Fruit fly (Drosophila melanogaster): ENCODE measurements around the gene PyK.

The PyK gene

DNA sequence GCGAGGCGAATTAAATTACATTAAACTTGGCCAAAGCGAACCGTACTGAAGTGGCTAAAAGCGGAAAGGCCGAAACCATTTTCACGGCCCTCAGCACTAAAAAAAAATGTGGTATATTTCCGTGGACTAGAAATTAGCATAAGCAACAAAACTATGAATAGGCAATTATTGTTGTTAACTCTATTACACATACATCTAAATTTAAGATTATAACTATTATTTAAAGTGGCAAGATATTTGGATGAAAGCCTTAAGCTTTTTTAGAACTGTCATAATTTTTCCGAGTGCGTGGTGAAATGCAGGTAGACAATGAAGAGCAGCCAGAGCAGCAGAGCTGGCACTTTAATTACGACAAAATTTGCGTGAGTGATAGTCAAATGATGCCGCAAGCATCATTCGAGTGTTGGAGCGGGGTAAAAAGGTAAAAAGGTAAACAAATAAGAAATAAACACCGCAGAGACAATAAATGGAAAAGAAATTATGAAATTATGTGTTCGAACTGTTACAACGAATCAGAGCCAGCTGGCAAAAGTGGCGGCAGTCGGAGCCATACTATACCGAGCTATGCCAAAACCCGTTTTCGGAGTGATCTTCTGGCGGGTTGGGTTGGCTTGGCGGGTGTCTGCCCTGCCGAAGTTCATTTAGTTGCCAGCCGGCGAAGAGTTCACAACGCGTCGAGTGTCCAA, 38.5 kb upstream of the PyK start, which contains the start of gene CG7080 (continued):
- TF ChIP-seq acj6 (GFP tag; optimal IDR thresholded peaks at IDR 0.05) = peak; percentile 11
- TF ChIP-seq OdsH (GFP tag; optimal IDR thresholded peaks at IDR 0.05) = peak; percentile 17
- no peak for TF ChIP-seq lz (GFP tag; optimal IDR thresholded peaks at IDR 0.05)
- peak; percentile 12 for TF ChIP-seq achi (GFP tag; optimal IDR thresholded peaks at IDR 0.05)
- no peak for TF ChIP-seq Hr39 (GFP tag; optimal IDR thresholded peaks at IDR 0.05)
- TF ChIP-seq CG10669 (GFP tag; optimal IDR thresholded peaks at IDR 0.05) = peak; percentile 1
- no peak for TF ChIP-seq CG11902 (GFP tag; optimal IDR thresholded peaks at IDR 0.05)
- TF ChIP-seq Eip75B (GFP tag; optimal IDR thresholded peaks at IDR 0.05) = peak; percentile 6
- no peak for TF ChIP-seq fkh (GFP tag; optimal IDR thresholded peaks at IDR 0.05)
- TF ChIP-seq CG31627 (GFP tag; optimal IDR thresholded peaks at IDR 0.05) = peak; percentile 4
- TF ChIP-seq CG3032 (tag; optimal IDR thresholded peaks at IDR 0.05) = no peak
- no peak for TF ChIP-seq CG11294 (GFP tag; IDR thresholded peaks at IDR 0.05)
- TF ChIP-seq Lpt (GFP tag; optimal IDR thresholded peaks at IDR 0.05) = no peak
- no peak for TF ChIP-seq CG4318 (GFP tag; optimal IDR thresholded peaks at IDR 0.05)
- TF ChIP-seq eg (GFP tag; IDR thresholded peaks at IDR 0.05) = no peak
- TF ChIP-seq esn (GFP tag; optimal IDR thresholded peaks at IDR 0.05) = peak; percentile 37
- TF ChIP-seq CG34406 (GFP tag; optimal IDR thresholded peaks at IDR 0.05) = peak; percentile 43
- TF ChIP-seq Ets96B (tag; optimal IDR thresholded peaks at IDR 0.05) = no peak

DNA sequence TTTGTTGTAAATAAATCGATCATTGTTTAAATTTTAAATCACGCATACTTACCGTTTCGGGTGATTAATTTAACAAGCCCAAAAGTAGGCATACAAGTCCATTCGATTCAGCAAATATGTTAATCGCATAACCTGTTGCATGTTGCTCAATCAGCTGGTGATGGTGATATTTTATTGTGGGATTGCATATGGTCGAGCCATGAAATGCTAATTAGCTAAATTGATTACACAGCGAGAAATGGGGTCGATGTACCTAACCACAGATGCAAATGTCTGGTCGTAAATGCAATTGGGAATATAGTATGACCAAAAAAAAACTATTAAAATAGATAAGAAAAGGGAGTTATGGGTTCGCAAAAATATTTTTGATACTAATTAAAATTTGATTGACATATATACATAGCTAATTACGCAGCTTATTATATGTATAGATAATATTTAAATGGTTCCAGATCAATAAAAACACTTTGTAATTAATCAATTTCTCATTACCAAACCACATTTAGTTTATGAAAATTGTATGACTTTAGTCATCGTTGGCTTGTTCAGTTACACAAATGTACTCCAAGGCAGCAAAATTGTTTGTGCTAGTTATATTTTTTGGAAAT, 36.7 kb upstream of the PyK start, which contains the start of gene CG33721:
TSS of gene CG33721 (plus strand) at position 558 of the 608 bp plus-strand sequence.
- TF ChIP-seq svp (GFP tag) (no peak), Eip78C (GFP tag) (peak; percentile 1), topi (GFP tag; optimal IDR thresholded peaks at IDR 0.05) (no peak), lz (GFP tag; optimal IDR thresholded peaks at IDR 0.05) (no peak)

DNA sequence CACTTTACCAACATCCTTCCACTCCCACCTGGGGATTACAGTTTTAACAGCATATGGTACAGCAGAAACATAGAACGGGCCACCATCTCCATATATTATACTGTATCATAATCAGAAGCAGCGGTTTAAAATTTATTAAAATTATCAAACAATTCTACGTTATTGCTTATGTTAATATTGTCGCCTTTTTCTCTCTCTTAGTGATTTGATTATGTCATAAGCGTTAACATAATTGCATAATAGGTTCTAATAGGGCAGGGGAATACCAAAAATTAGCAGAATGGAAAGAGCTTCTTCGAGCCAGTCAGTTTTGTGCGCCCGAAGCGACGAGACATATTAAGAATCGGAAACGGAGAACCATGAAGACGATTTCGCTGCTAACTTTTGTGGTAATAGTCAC, 35.6 kb upstream of the PyK start, which contains the start of gene CG13862:
TSS of gene CG13862 (plus strand) at position 301 of the 400 bp plus-strand sequence.
- TF ChIP-seq esn (GFP tag; optimal IDR thresholded peaks at IDR 0.05) = no peak
- no peak for TF ChIP-seq CG8632 (GFP tag; optimal IDR thresholded peaks at IDR 0.05)
- TF ChIP-seq CG8119 (GFP tag; IDR thresholded peaks at IDR 0.05) = no peak
- no peak for TF ChIP-seq CG6808 (GFP tag; optimal IDR thresholded peaks at IDR 0.05)
- TF ChIP-seq svp (GFP tag) = no peak
- no peak for TF ChIP-seq CG10669 (GFP tag; optimal IDR thresholded peaks at IDR 0.05)
- TF ChIP-seq CG10631 (GFP tag; optimal IDR thresholded peaks at IDR 0.05) = no peak
- TF ChIP-seq cyc (GFP tag; optimal IDR thresholded peaks at IDR 0.05) = no peak
- TF ChIP-seq Smox (GFP tag; optimal IDR thresholded peaks at IDR 0.05) = no peak
- TF ChIP-seq dac (GFP tag; optimal IDR thresholded peaks at IDR 0.05) = no peak
- TF ChIP-seq CG11762 (GFP tag; optimal IDR thresholded peaks at IDR 0.05; ENCODE audit: insufficient read depth) = no peak
- no peak for TF ChIP-seq lz (GFP tag; optimal IDR thresholded peaks at IDR 0.05)
- no peak for TF ChIP-seq CG15336 (GFP tag; IDR thresholded peaks at IDR 0.05)
- TF ChIP-seq achi (GFP tag; optimal IDR thresholded peaks at IDR 0.05) = no peak
- no peak for TF ChIP-seq Sox102F (GFP tag; optimal IDR thresholded peaks at IDR 0.05)
- TF ChIP-seq salr (GFP tag; optimal IDR thresholded peaks at IDR 0.05) = no peak
- no peak for TF ChIP-seq CG3032 (tag; optimal IDR thresholded peaks at IDR 0.05)
- no peak for TF ChIP-seq Sox14 (GFP tag; optimal IDR thresholded peaks at IDR 0.05)
- TF ChIP-seq CG6163 (GFP tag; IDR thresholded peaks at IDR 0.05) = no peak
- no peak for TF ChIP-seq topi (GFP tag; optimal IDR thresholded peaks at IDR 0.05)

DNA sequence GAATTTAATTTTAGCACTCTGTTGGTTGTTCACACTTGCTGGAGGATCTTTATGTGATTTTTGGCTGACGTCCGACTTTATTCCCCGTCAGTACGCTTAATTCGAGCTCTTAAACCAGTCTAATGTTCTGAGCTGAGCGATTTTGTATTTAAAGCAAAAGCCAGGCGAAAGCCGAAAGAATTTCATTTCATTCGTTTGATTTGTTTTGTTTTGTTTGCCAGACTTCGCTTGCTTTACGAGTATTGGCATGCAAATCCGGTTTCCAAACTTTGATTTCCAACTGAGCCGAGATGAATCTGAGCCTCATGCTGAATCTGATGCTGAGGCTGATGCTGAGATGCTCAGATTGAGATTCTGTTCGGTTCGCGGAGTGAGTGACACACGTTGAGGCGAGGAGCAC, 33.3 kb upstream of the PyK start, which contains the start of gene CG5391:
TSS of gene CG5391 (minus strand) at position 101 of the 400 bp plus-strand sequence.
- TF ChIP-seq CG11294 (GFP tag; IDR thresholded peaks at IDR 0.05) = no peak
- no peak for TF ChIP-seq CG8319 (GFP tag; optimal IDR thresholded peaks at IDR 0.05)
- no peak for TF ChIP-seq fd59A (GFP tag; optimal IDR thresholded peaks at IDR 0.05)
